Worm (Caenorhabditis elegans): ENCODE measurements around the gene T27E4.7.

Gene T27E4.7

DNA sequence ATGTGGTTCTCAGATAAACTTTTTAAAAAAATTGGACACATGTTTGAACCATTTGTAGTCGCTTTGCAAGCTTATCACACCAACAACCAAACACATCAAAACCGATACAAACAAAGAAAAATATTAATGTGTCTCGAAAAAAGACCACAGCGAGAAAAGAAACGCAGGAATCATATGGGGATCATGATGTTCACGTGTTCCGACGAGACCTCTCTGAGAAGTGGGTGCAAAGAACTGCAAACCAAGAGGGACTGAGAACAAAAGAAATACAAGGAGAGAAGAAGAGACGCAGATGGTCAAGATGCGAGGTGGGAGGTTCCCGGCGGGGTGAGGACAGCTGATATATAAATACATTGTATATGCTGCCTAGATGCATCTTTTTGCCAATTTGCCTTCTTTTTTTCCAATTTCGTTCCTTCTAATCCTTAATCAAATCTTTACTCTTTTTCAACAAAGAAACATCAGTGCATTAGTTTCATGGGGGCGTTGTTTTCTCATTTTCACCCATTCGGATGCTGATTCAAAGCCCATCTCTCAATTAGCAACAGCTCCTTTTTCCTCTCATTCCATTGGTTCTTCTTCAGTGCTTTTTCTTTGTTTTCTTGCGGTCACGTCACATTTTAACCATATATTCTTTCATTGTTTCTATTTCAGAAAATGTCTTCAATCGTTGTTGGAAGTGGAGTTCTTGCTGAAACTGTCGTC lies 19.6 kb upstream of the T27E4.7 start, which contains the start of gene F21C10.10 (continued):
- TF ChIP-seq jun-1 (tag; optimal IDR thresholded peaks at IDR 0.05) (peak; percentile 91), pha-4 (tag; optimal IDR thresholded peaks at IDR 0.05) (peak; percentile 96), nhr-76 (tag; optimal IDR thresholded peaks at IDR 0.05) (peak; percentile 92), fkh-2 (tag; optimal IDR thresholded peaks at IDR 0.05) (no peak), nhr-25 (tag; optimal IDR thresholded peaks at IDR 0.05) (peak; percentile 94), nhr-77 (tag; optimal IDR thresholded peaks at IDR 0.05) (peak; percentile 23), zag-1 (tag; optimal IDR thresholded peaks at IDR 0.05) (no peak), ceh-82 (tag; optimal IDR thresholded peaks at IDR 0.05) (no peak), mml-1 (tag; optimal IDR thresholded peaks at IDR 0.05) (peak; percentile 82), snpc-4 (tag; optimal IDR thresholded peaks at IDR 0.05) (peak; percentile 55), nhr-237 (tag; optimal IDR thresholded peaks at IDR 0.05) (no peak), egl-5 (tag; optimal IDR thresholded peaks at IDR 0.05) (peak; percentile 84), fos-1 (tag; optimal IDR thresholded peaks at IDR 0.05) (peak; percentile 15), ceh-28 (tag; optimal IDR thresholded peaks at IDR 0.05) (peak; percentile 80), pqm-1 (tag; optimal IDR thresholded peaks at IDR 0.05) (peak; percentile 89), ceh-9 (tag; optimal IDR thresholded peaks at IDR 0.05) (no peak), R02D3.7 (tag; optimal IDR thresholded peaks at IDR 0.05) (peak; percentile 19), nhr-23 (tag; optimal IDR thresholded peaks at IDR 0.05) (peak; percentile 95), nhr-12 (tag; optimal IDR thresholded peaks at IDR 0.05) (no peak), egl-27 (tag; optimal IDR thresholded peaks at IDR 0.05) (peak; percentile 54), nhr-11 (tag; optimal IDR thresholded peaks at IDR 0.05) (peak; percentile 33), ZK546.5 (tag; optimal IDR thresholded peaks at IDR 0.05) (no peak), lin-15B (tag; optimal IDR thresholded peaks at IDR 0.05) (no peak)

DNA sequence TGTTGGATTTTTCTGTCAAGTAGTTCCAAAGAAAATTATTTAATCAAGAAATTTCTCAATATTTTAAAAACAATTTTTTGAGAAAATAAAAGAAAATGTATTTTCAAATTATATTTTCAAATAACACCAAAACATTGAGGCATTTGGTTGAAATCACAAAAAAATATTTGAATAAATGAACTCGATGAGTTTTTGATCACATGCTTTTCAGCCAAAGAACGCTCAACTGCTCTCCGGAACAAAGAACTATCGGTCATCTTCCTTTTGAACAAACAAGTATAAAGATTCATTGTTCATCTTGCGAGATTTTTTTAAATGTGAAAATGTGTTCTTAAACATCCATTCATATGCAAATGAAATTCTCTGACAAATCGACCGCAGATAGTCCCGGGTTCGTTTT lies 18.9 kb upstream of the T27E4.7 start:
- no peak for TF ChIP-seq nhr-67 (tag; optimal IDR thresholded peaks at IDR 0.05)
- TF ChIP-seq lin-15B (tag; optimal IDR thresholded peaks at IDR 0.05): no peak
- no peak for TF ChIP-seq elt-1 (tag; optimal IDR thresholded peaks at IDR 0.05)
- TF ChIP-seq fkh-10 (GFP tag; optimal IDR thresholded peaks at IDR 0.05): peak; percentile 41
- no peak for TF ChIP-seq eor-1 (tag; optimal IDR thresholded peaks at IDR 0.05)
- TF ChIP-seq nhr-25 (tag; optimal IDR thresholded peaks at IDR 0.05): no peak
- no peak for TF ChIP-seq lsy-12 (tag; optimal IDR thresholded peaks at IDR 0.05)
- TF ChIP-seq pha-4 (tag; optimal IDR thresholded peaks at IDR 0.05): peak; percentile 50
- no peak for TF ChIP-seq jun-1 (tag; optimal IDR thresholded peaks at IDR 0.05)
- no peak for TF ChIP-seq egl-27 (tag; optimal IDR thresholded peaks at IDR 0.05)
- TF ChIP-seq mml-1 (tag; optimal IDR thresholded peaks at IDR 0.05): no peak
- no peak for TF ChIP-seq aly-2 (tag; optimal IDR thresholded peaks at IDR 0.05)
- no peak for TF ChIP-seq elt-3 (tag; optimal IDR thresholded peaks at IDR 0.05)
- TF ChIP-seq nhr-11 (tag; optimal IDR thresholded peaks at IDR 0.05): no peak
- no peak for TF ChIP-seq nhr-237 (tag; optimal IDR thresholded peaks at IDR 0.05)
- TF ChIP-seq nhr-28 (tag; optimal IDR thresholded peaks at IDR 0.05): no peak
- TF ChIP-seq pqm-1 (tag; optimal IDR thresholded peaks at IDR 0.05): peak; percentile 61
- no peak for TF ChIP-seq ceh-82 (tag; optimal IDR thresholded peaks at IDR 0.05)
- TF ChIP-seq ceh-16 (tag; optimal IDR thresholded peaks at IDR 0.05): no peak
- no peak for TF ChIP-seq lin-39 (tag; optimal IDR thresholded peaks at IDR 0.05)
- no peak for TF ChIP-seq unc-39 (tag; optimal IDR thresholded peaks at IDR 0.05)
- TF ChIP-seq nhr-23 (tag; optimal IDR thresholded peaks at IDR 0.05): no peak

DNA sequence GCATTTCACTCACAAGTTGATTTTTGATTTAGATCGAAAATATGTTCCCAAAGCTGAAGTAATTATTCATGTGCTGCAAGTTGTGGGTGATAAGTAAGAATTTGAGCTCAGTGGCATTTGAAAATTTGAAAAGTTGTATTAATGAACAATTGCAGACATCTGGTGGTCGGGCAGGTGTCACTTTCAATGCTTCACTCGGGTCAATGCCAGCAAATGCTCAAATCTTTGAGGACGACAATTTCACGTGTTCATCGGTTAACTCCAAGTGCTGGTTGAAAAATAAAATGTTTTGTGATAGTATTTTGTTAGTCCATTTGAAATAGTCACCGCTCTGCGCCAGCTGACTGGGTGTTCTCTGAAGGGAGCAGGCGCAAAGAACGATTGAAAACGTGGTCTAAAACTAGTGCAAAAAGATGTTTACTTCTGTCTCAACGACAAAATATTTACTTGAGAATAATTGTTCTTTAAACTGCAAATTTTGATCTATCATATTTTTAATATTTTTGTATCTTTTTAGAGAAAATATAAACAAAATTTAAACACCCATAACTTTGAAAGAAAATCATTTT lies 18.0 kb upstream of the T27E4.7 start:
- TF ChIP-seq sea-2 (GFP tag; optimal IDR thresholded peaks at IDR 0.05): no peak
- TF ChIP-seq snpc-4 (tag; optimal IDR thresholded peaks at IDR 0.05): no peak
- no peak for TF ChIP-seq ztf-11 (tag; optimal IDR thresholded peaks at IDR 0.05)
- peak; percentile 82 for TF ChIP-seq pqm-1 (tag; optimal IDR thresholded peaks at IDR 0.05)
- TF ChIP-seq unc-39 (tag; optimal IDR thresholded peaks at IDR 0.05): no peak
- TF ChIP-seq ceh-28 (tag; optimal IDR thresholded peaks at IDR 0.05): no peak
- no peak for TF ChIP-seq ceh-16 (tag; optimal IDR thresholded peaks at IDR 0.05)
- TF ChIP-seq nhr-12 (tag; optimal IDR thresholded peaks at IDR 0.05): no peak
- TF ChIP-seq nhr-43 (tag; optimal IDR thresholded peaks at IDR 0.05; ENCODE audit: poor library complexity, severe bottlenecking): no peak
- TF ChIP-seq eor-1 (tag; optimal IDR thresholded peaks at IDR 0.05): no peak
- TF ChIP-seq egl-5 (tag; optimal IDR thresholded peaks at IDR 0.05): peak; percentile 43
- no peak for TF ChIP-seq skn-1 (tag; optimal IDR thresholded peaks at IDR 0.05)
- no peak for TF ChIP-seq unc-62 (GFP tag; optimal IDR thresholded peaks at IDR 0.05)
- TF ChIP-seq nhr-67 (tag; optimal IDR thresholded peaks at IDR 0.05): no peak
- no peak for TF ChIP-seq ztf-4 (tag; optimal IDR thresholded peaks at IDR 0.05)
- TF ChIP-seq mml-1 (tag; optimal IDR thresholded peaks at IDR 0.05): no peak
- TF ChIP-seq lsy-12 (tag; optimal IDR thresholded peaks at IDR 0.05): peak; percentile 15
- peak; percentile 76 for TF ChIP-seq elt-2 (tag; optimal IDR thresholded peaks at IDR 0.05)
- TF ChIP-seq nhr-76 (tag; optimal IDR thresholded peaks at IDR 0.05): no peak
- no peak for TF ChIP-seq fkh-10 (GFP tag; optimal IDR thresholded peaks at IDR 0.05)
- no peak for TF ChIP-seq fos-1 (tag; optimal IDR thresholded peaks at IDR 0.05)
- TF ChIP-seq tbx-2 (tag; optimal IDR thresholded peaks at IDR 0.05): no peak
- no peak for TF ChIP-seq nhr-237 (tag; optimal IDR thresholded peaks at IDR 0.05)
- TF ChIP-seq nhr-25 (tag; optimal IDR thresholded peaks at IDR 0.05): no peak
- no peak for TF ChIP-seq R02D3.7 (tag; optimal IDR thresholded peaks at IDR 0.05)
- no peak for TF ChIP-seq lin-15B (tag; optimal IDR thresholded peaks at IDR 0.05)
- no peak for TF ChIP-seq ZK546.5 (tag; optimal IDR thresholded peaks at IDR 0.05)
- TF ChIP-seq mdl-1 (tag; optimal IDR thresholded peaks at IDR 0.05): peak; percentile 3
- no peak for TF ChIP-seq daf-12 (tag; optimal IDR thresholded peaks at IDR 0.05)
- TF ChIP-seq elt-1 (tag; optimal IDR thresholded peaks at IDR 0.05): no peak
- TF ChIP-seq nhr-28 (tag; optimal IDR thresholded peaks at IDR 0.05): no peak
- no peak for TF ChIP-seq fkh-2 (tag; optimal IDR thresholded peaks at IDR 0.05)
- no peak for TF ChIP-seq egl-27 (tag; optimal IDR thresholded peaks at IDR 0.05)
- TF ChIP-seq zag-1 (tag; optimal IDR thresholded peaks at IDR 0.05): no peak
- TF ChIP-seq ceh-9 (tag; optimal IDR thresholded peaks at IDR 0.05): no peak
